Worm (Caenorhabditis elegans) whole organism, L4/young adult: Measurements from ENCODE around the gene pef-1.

ENCODE experiments used
- W03F9.2 ChIP-seq: fragments of 150-350 bp; optimal IDR thresholded peaks from 2 replicates; lab custom pipeline; 2014; ENCODE audit warnings: missing biosample characterization, missing genetic modification characterization
- dao-5 ChIP-seq: sonication (generic microtip); optimal IDR thresholded peaks from 2 replicates; lab custom pipeline; 2016; ENCODE audit warnings: missing genotype, missing genetic modification characterization, moderate library complexity, missing compliant biosample characterization

DNA sequence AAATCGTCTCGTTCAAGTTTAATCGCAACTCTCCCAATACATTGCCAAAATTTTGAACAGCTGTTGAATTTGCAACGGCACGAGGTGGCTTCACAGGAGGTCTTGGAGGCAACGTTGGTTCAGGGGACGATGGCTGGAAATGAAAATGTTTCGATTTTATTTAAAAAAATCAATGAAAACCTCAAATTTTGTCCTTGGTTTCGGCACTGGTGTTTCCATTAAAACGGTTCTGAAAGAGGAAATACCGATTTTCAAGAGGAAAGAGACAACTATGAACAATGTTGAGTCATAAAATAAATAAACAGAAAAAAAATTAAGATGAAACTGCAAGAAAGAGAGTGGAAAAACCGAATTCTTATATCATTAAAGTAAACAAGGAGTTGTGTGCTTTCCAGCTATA is 18.8 kb downstream of the pef-1 start, which contains the start of gene F23H11.4:
- no peak for TF ChIP-seq W03F9.2
- TF ChIP-seq dao-5 (tag; lab: Kevin White, UChicago), result no peak
